Fruit fly (Drosophila melanogaster) whole organism: Measurements from ENCODE around the gene lsn.

Experiments used
- CG8478 ChIP-seq: fragments of >200 bp; optimal IDR thresholded peaks from 2 replicates; lab custom pipeline; 2018; ENCODE audit warnings: inconsistent platforms
- Dll ChIP-seq: fragments of >200 bp; optimal IDR thresholded peaks from 2 replicates; lab custom pipeline; 2017
- pan ChIP-seq: fragments of >200 bp; optimal IDR thresholded peaks from 2 replicates; lab custom pipeline; 2017

DNA sequence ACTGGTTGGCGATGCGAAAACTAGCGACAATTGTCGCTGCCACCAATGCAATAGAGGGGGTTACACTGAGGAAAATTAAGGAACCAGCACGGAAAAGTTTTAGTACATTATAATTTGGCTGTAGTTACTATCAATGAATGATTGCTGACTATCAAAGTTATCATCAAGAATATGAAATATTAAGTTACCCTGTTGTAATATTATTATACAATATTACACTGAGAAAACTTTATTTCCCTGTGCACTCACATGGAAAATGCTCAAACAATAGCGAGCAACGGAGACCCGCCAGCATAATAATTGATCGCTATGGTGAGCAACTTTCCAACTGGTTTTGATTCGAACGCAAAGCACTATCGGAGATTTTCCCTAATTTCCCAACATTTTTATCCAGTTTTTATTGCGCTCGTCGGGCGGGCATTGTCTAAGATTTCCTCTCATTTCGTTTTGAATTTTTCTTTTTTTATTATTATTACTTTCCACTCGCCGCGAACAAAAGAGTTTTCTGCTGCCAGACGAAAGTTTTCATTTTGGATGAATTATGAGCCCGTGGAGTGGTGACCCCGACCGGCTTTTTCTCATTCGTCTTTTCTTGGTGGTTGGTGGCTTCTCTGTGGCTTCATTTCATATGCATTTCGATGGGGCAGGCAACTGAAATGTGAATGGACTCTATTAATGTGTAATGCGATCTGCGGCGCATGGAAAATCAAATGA is 2.7 kb upstream of the lsn start:
- no peak for TF ChIP-seq pan (lab: Kevin White, UChicago)
- TF ChIP-seq Dll: no peak
- no peak for TF ChIP-seq CG8478 (lab: Kevin White, UChicago)
